Worm (Caenorhabditis elegans) whole organism, midembryonic: ENCODE measurements around the gene C54E10.10.

Source experiments
- T22C8.4 ChIP-seq: fragments of 200-800 bp; sonication (Bioruptor generic); IDR thresholded peaks from 2 replicates; pipeline ENCODE4 v1.3.6; 2022; ENCODE audit warnings: missing genetic modification characterization, missing compliant biosample characterization
- cog-1 ChIP-seq: sonication (generic microtip); optimal IDR thresholded peaks from 2 replicates; lab custom pipeline; 2016; ENCODE audit warnings: missing genetic modification characterization, missing compliant biosample characterization
- flt-1 ChIP-seq: fragments of 200-800 bp; sonication (Bioruptor generic); IDR thresholded peaks from 2 replicates; pipeline ENCODE4 v1.3.6; 2022; ENCODE audit warnings: missing genetic modification characterization, missing compliant biosample characterization
- klf-2 ChIP-seq: fragments of 200-800 bp; sonication (Bioruptor generic); conservative IDR thresholded peaks from 2 replicates; pipeline ENCODE4 v1.3.6; 2022; ENCODE audit warnings: missing genetic modification reagents, missing genetic modification characterization, missing compliant biosample characterization
- med-1 ChIP-seq: sonication (generic microtip); optimal IDR thresholded peaks from 2 replicates; lab custom pipeline; 2017; ENCODE audit warnings: missing genetic modification characterization, mild to moderate bottlenecking, missing compliant biosample characterization, antibody characterized with exemption, missing genetic modification reagents; ENCODE audit not compliant: insufficient read depth
- ref-1 ChIP-seq: fragments of 200-800 bp; sonication (Bioruptor generic); conservative IDR thresholded peaks from 2 replicates; pipeline ENCODE4 v1.3.6; 2022; ENCODE audit warnings: missing genetic modification reagents, missing genetic modification characterization, missing compliant biosample characterization
- tab-1 ChIP-seq: fragments of 200-800 bp; sonication (Bioruptor generic); IDR thresholded peaks from 2 replicates; pipeline ENCODE4 v1.3.6; 2022; ENCODE audit warnings: missing genetic modification characterization, missing compliant biosample characterization
- ztf-23 ChIP-seq: fragments of 200-800 bp; sonication (Bioruptor generic); IDR thresholded peaks from 2 replicates; pipeline ENCODE4 v1.3.6; 2022; ENCODE audit warnings: missing genetic modification reagents, missing genetic modification characterization, missing compliant biosample characterization
- ztf-29 ChIP-seq: fragments of 200-800 bp; sonication (Bioruptor generic); IDR thresholded peaks from 2 replicates; pipeline ENCODE4 v1.3.6; 2022; ENCODE audit warnings: missing genetic modification reagents, missing genetic modification characterization, missing compliant biosample characterization

C54E10.10 gene

DNA sequence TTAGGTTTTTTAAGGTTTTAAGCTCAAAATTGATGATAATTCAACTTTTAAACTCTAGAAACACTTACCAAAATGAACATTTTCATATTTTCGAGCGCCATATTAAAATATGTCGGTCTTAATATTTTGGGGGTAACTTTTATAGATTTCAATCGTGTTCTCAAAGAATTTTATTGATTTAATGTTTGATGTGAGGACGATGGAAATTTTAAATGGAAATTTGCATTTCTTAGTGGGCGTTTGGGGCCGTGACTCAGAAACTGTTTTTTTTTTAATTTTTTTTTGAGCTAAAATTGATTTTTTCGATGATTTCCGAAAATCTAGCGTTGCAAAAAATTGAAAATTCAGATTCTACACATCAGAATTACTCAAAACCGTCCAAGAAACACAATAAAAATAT is at the start of gene C54E10.10:
TSS of gene C54E10.10 (minus strand) at position 101 of the 400 bp plus-strand sequence.
- TF ChIP-seq T22C8.4 (GFP tag; lab: Robert Waterston, UW) (no peak), ref-1 (GFP tag; lab: Robert Waterston, UW) (no peak), tab-1 (GFP tag; lab: Robert Waterston, UW) (no peak), klf-2 (no peak), med-1 (GFP tag; lab: Kevin White, UChicago) (no peak), cog-1 (no peak), ztf-23 (GFP tag; lab: Robert Waterston, UW) (no peak), flt-1 (GFP tag; lab: Robert Waterston, UW) (no peak), ztf-29 (GFP tag; lab: Robert Waterston, UW) (no peak)

DNA sequence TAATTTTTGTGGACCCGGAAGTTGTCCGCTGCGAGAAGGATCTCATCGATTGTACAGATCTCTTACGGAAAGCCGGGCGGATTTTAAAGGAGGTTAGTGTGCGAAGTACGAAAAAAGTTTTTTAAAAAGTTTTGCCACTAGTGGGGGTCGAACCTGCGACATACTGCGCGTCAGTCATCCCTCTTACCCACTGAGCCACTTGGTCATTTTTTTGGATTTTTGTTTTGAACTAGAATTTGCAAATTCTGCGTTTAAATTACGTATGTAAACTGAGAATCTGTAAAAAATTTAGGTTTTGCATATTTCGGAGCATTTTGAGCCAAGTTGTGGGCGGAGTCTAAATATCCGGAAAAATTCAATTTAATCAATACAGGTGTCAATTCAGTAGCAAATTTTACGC is 45.4 kb upstream of the C54E10.10 start:
- TF ChIP-seq med-1 (GFP tag; lab: Kevin White, UChicago) (no peak), T22C8.4 (GFP tag; lab: Robert Waterston, UW) (no peak), ref-1 (GFP tag; lab: Robert Waterston, UW) (no peak), flt-1 (GFP tag; lab: Robert Waterston, UW) (no peak), tab-1 (GFP tag; lab: Robert Waterston, UW) (no peak), klf-2 (no peak), ztf-23 (GFP tag; lab: Robert Waterston, UW) (no peak), ztf-29 (GFP tag; lab: Robert Waterston, UW) (no peak), cog-1 (no peak)

DNA sequence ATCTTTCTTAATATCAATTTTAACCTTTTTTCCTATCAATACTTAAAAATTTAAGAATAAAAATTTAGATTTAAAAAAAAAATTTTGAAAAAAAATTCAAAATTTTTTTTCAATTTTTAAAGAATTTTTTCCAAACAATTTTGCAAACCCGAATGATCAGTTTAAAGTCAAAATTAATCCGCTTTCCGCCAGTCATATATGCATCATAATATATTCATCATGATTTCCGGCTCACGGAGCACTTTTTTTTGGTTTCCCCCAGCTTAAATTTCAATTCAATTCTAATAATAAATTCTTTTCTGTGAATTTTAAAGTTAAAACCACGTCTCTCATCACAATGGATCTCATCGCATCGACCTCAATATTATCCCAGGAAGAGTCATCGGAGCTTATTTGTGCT is 43.3 kb upstream of the C54E10.10 start, which contains the start of gene nhr-230:
TSS of gene nhr-230 (plus strand) at position 301 of the 400 bp plus-strand sequence.
- TF ChIP-seq ztf-29 (GFP tag; lab: Robert Waterston, UW) (no peak), flt-1 (GFP tag; lab: Robert Waterston, UW) (no peak), ref-1 (GFP tag; lab: Robert Waterston, UW) (no peak), med-1 (GFP tag; lab: Kevin White, UChicago) (no peak), ztf-23 (GFP tag; lab: Robert Waterston, UW) (no peak), klf-2 (no peak), T22C8.4 (GFP tag; lab: Robert Waterston, UW) (no peak), cog-1 (no peak), tab-1 (GFP tag; lab: Robert Waterston, UW) (no peak)

- no peak for TF ChIP-seq ref-1 (GFP tag; lab: Robert Waterston, UW)
- TF ChIP-seq tab-1 (GFP tag; lab: Robert Waterston, UW) = no peak
- no peak for TF ChIP-seq cog-1
- TF ChIP-seq klf-2 = no peak
- no peak for TF ChIP-seq T22C8.4 (GFP tag; lab: Robert Waterston, UW)
- no peak for TF ChIP-seq ztf-29 (GFP tag; lab: Robert Waterston, UW)
- TF ChIP-seq med-1 (GFP tag; lab: Kevin White, UChicago) = no peak
- no peak for TF ChIP-seq ztf-23 (GFP tag; lab: Robert Waterston, UW)
- no peak for TF ChIP-seq flt-1 (GFP tag; lab: Robert Waterston, UW)
Measured at ce11 chrV:18842468-18842867, 39.3 kb upstream of the C54E10.10 start.

DNA sequence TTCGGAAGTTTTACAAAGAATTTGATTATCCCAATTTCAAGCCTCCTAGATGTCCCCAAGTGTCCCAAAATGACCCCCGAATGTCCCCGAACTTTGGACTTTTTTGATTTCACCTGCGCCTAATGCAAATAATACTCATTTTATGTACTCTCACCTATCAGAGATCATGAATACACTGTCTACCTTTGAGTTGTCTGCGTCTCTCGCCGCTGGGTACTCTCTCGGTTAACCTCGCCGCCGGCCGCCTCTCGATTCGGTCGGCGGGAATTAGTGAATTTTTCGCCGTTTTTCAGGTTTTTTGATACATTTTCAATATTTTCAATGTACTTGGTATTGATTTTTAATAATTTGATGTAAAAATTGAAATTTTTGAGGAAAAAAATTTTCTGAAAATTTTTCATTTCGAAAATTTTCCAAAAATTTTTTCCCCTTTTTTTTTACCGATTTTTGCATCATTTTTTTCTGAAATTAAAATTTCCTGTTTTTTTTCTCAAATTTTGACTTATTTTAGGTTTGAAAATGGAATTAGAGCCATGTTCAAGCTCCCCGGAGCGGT is 35.7 kb upstream of the C54E10.10 start, which contains the start of gene nhr-65:
TSS of gene nhr-65 (plus strand) at position 506 of the 556 bp plus-strand sequence.
- no peak for TF ChIP-seq T22C8.4 (GFP tag; lab: Robert Waterston, UW)
- TF ChIP-seq cog-1 = no peak
- no peak for TF ChIP-seq ref-1 (GFP tag; lab: Robert Waterston, UW)
- no peak for TF ChIP-seq ztf-29 (GFP tag; lab: Robert Waterston, UW)
- no peak for TF ChIP-seq med-1 (GFP tag; lab: Kevin White, UChicago)
- no peak for TF ChIP-seq tab-1 (GFP tag; lab: Robert Waterston, UW)
- no peak for TF ChIP-seq klf-2
- no peak for TF ChIP-seq ztf-23 (GFP tag; lab: Robert Waterston, UW)
- no peak for TF ChIP-seq flt-1 (GFP tag; lab: Robert Waterston, UW)

DNA sequence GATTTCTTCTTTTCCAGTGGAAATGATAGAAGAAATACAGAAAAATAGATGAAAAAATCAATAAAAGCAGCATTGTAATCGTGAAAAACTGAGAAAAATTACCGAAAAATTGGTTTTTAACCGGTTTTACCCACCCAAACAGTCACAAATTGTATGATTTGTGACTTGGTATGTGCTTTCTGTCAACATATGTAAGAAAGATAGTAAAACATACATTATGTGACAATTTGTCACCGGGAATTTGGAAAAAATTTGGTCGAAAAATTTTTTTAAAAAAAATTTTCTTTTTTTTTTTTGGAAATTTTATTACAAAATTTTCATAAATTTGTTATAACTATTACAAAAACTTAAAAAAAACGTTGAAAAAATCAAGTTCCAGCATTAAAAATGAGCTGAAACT is 34.0 kb upstream of the C54E10.10 start, which contains the start of gene cyp-33D3:
TSS of gene cyp-33D3 (minus strand) at position 101 of the 400 bp plus-strand sequence.
- TF ChIP-seq ztf-23 (GFP tag; lab: Robert Waterston, UW) (no peak), T22C8.4 (GFP tag; lab: Robert Waterston, UW) (peak; percentile 16; the same call in 1 of the 2 replicates)

DNA sequence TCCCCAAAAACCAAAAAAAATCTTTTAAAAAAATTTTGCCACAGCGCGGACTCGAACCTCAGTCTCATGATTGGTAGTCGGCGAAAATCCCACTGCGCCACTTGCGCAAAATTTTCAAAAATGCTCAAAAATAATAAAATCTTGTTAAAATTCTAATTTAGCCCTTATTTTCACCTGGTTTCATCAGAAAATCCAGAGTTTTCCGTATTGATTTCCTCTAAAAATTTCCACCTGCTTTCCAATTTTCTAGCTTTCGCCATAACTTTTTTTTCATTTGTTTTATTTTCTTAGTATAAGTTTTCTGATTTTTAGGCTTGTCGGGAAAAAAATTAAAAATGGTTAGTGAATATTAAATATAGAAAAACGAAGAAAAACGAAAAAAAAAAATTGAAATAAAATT is 24.2 kb upstream of the C54E10.10 start:
- no peak for TF ChIP-seq ztf-23 (GFP tag; lab: Robert Waterston, UW)
- no peak for TF ChIP-seq tab-1 (GFP tag; lab: Robert Waterston, UW)
- TF ChIP-seq cog-1 = no peak
- no peak for TF ChIP-seq flt-1 (GFP tag; lab: Robert Waterston, UW)
- TF ChIP-seq ztf-29 (GFP tag; lab: Robert Waterston, UW) = no peak
- no peak for TF ChIP-seq klf-2
- no peak for TF ChIP-seq ref-1 (GFP tag; lab: Robert Waterston, UW)

DNA sequence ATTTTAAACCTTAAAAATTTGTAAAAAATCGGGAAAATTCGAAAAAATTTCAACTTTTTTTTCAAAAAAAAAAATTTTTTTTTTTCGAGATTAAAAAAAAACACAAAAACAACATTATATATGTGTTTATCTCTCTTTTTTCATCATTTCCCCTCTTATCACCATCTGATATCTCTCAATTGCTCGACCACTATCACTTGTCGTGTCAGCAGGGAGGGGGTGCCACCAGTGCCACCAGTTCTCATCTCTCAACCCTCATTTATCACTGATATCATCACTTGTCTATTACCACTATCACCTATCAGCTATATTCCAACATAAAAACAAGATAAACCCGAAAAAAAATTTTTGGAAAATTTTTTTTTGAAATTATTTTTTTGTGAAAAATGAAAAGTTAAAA is 23.3 kb upstream of the C54E10.10 start:
- TF ChIP-seq flt-1 (GFP tag; lab: Robert Waterston, UW) = no peak
- TF ChIP-seq ref-1 (GFP tag; lab: Robert Waterston, UW) = no peak
- TF ChIP-seq T22C8.4 (GFP tag; lab: Robert Waterston, UW) = no peak
- TF ChIP-seq cog-1 = no peak
- TF ChIP-seq med-1 (GFP tag; lab: Kevin White, UChicago) = no peak
- no peak for TF ChIP-seq klf-2
- no peak for TF ChIP-seq ztf-23 (GFP tag; lab: Robert Waterston, UW)
- TF ChIP-seq ztf-29 (GFP tag; lab: Robert Waterston, UW) = no peak
- TF ChIP-seq tab-1 (GFP tag; lab: Robert Waterston, UW) = no peak

ce11 chrV:18821569-18821968 is 18.4 kb upstream of the C54E10.10 start:
- TF ChIP-seq klf-2 = no peak
- no peak for TF ChIP-seq T22C8.4 (GFP tag; lab: Robert Waterston, UW)
- no peak for TF ChIP-seq cog-1

- no peak for TF ChIP-seq flt-1 (GFP tag; lab: Robert Waterston, UW)
- no peak for TF ChIP-seq ztf-29 (GFP tag; lab: Robert Waterston, UW)
- no peak for TF ChIP-seq tab-1 (GFP tag; lab: Robert Waterston, UW)
- TF ChIP-seq med-1 (GFP tag; lab: Kevin White, UChicago) = no peak
- TF ChIP-seq T22C8.4 (GFP tag; lab: Robert Waterston, UW) = no peak
Measured at ce11 chrV:18819643-18820042, 16.5 kb upstream of the C54E10.10 start, which contains the start of gene ncs-5. Gene ncs-5 (plus strand): TSS chrV:18819766.
